Worm (Caenorhabditis elegans) whole organism, young adult: ENCODE data around the gene C55A6.11.

Experiments used
- B0261.1 ChIP-seq: sonication (generic microtip); optimal IDR thresholded peaks from 2 replicates; lab custom pipeline; 2016; ENCODE audit warnings: mild to moderate bottlenecking, missing genetic modification characterization, moderate library complexity, missing compliant biosample characterization
- B0336.3 ChIP-seq: fragments of 200-800 bp; sonication (Bioruptor generic); IDR thresholded peaks from 2 replicates; pipeline ENCODE4 v1.3.6; 2022; ENCODE audit warnings: missing genetic modification characterization, missing compliant biosample characterization
- C06A6.2 ChIP-seq: fragments of 200-800 bp; sonication (Bioruptor generic); conservative IDR thresholded peaks from 2 replicates; pipeline ENCODE4 v1.3.6; 2022; ENCODE audit warnings: missing genetic modification characterization, missing compliant biosample characterization
- C17E4.6 ChIP-seq: fragments of 200-800 bp; sonication (Bioruptor generic); IDR thresholded peaks from 2 replicates; pipeline ENCODE4 v1.3.6; 2022; ENCODE audit warnings: missing genetic modification reagents, missing genetic modification characterization, missing compliant biosample characterization
- F39B2.1 ChIP-seq: fragments of 200-800 bp; sonication (Bioruptor generic); IDR thresholded peaks from 2 replicates; pipeline ENCODE4 v1.3.6; 2022; ENCODE audit warnings: missing genetic modification reagents, missing genetic modification characterization, missing compliant biosample characterization
- F49E8.2 ChIP-seq: sonication (generic microtip); optimal IDR thresholded peaks from 3 replicates; lab custom pipeline; 2017; ENCODE audit warnings: missing genetic modification characterization, mild to moderate bottlenecking, missing compliant biosample characterization, antibody characterized with exemption, moderate library complexity; ENCODE audit not compliant: insufficient read depth
- K12H6.12 ChIP-seq: fragments of 200-800 bp; sonication (Bioruptor generic); optimal IDR thresholded peaks from 2 replicates; lab custom pipeline; 2018; ENCODE audit warnings: mild to moderate bottlenecking, missing genetic modification characterization, missing compliant biosample characterization
- Y53F4B.3 ChIP-seq: fragments of 200-800 bp; sonication (Bioruptor generic); IDR thresholded peaks from 2 replicates; pipeline ENCODE4 v1.3.6; 2022; ENCODE audit warnings: missing genetic modification reagents, missing genetic modification characterization, missing compliant biosample characterization
- Y53G8AR.9 ChIP-seq: fragments of 200-800 bp; sonication (Bioruptor generic); conservative IDR thresholded peaks from 2 replicates; pipeline ENCODE4 v1.3.6; 2022; ENCODE audit warnings: missing genetic modification reagents, missing genetic modification characterization, missing compliant biosample characterization
- Y67H2A.10 ChIP-seq: fragments of 200-800 bp; sonication (Bioruptor generic); conservative IDR thresholded peaks from 2 replicates; pipeline ENCODE4 v1.3.6; 2022; ENCODE audit warnings: missing genetic modification reagents, missing genetic modification characterization, missing compliant biosample characterization
- akir-1 ChIP-seq: fragments of 200-800 bp; sonication (Bioruptor generic); optimal IDR thresholded peaks from 2 replicates; lab custom pipeline; 2018; ENCODE audit warnings: mild to moderate bottlenecking, missing genetic modification characterization, moderate library complexity, missing compliant biosample characterization
- ama-1 ChIP-seq, 3 experiments: fragments of 150-350 bp in 1 of 3; sonication (generic microtip) in 2 of 3; optimal IDR thresholded peaks; 2 replicates each; lab custom pipeline; 2014 to 2018; ENCODE audit warnings: missing biosample characterization in 2 of 3, missing genetic modification characterization in 2 of 3, missing genetic modification reagents in 2 of 3
- athp-1 ChIP-seq: sonication (generic microtip); optimal IDR thresholded peaks from 2 replicates; lab custom pipeline; 2017; ENCODE audit warnings: mild to moderate bottlenecking, missing genetic modification characterization, missing compliant biosample characterization
- attf-5 ChIP-seq: fragments of 200-800 bp; sonication (Bioruptor generic); optimal IDR thresholded peaks from 2 replicates; lab custom pipeline; 2018; ENCODE audit warnings: mild to moderate bottlenecking, missing genetic modification characterization, missing compliant biosample characterization
- bed-2 ChIP-seq: fragments of 200-800 bp; sonication (Bioruptor generic); IDR thresholded peaks from 2 replicates; pipeline ENCODE4 v1.3.6; 2022; ENCODE audit warnings: missing genetic modification reagents, missing genetic modification characterization, missing compliant biosample characterization
- ceh-100 ChIP-seq: fragments of 200-800 bp; sonication (Bioruptor generic); IDR thresholded peaks from 2 replicates; pipeline ENCODE4 v1.3.6; 2022; ENCODE audit warnings: missing genetic modification reagents, missing genetic modification characterization, missing compliant biosample characterization
- ceh-40 ChIP-seq: fragments of 200-800 bp; sonication (Bioruptor generic); IDR thresholded peaks from 2 replicates; pipeline ENCODE4 v1.3.6; 2022; ENCODE audit warnings: missing genetic modification characterization, missing compliant biosample characterization
- die-1 ChIP-seq: sonication (generic microtip); optimal IDR thresholded peaks from 2 replicates; lab custom pipeline; 2016; ENCODE audit warnings: missing genotype, mild to moderate bottlenecking, missing genetic modification characterization, missing compliant biosample characterization
- dox-1 ChIP-seq: fragments of 200-800 bp; sonication (Bioruptor generic); IDR thresholded peaks from 2 replicates; pipeline ENCODE4 v1.3.6; 2022; ENCODE audit warnings: missing genetic modification reagents, missing genetic modification characterization, missing compliant biosample characterization
- dpff-1 ChIP-seq: sonication (generic microtip); optimal IDR thresholded peaks from 2 replicates; lab custom pipeline; 2017; ENCODE audit warnings: mild to moderate bottlenecking, missing genetic modification characterization, missing compliant biosample characterization
- efl-1 ChIP-seq: fragments of 150-350 bp; optimal IDR thresholded peaks from 2 replicates; lab custom pipeline; 2014; ENCODE audit warnings: missing biosample characterization, missing genetic modification reagents, missing genetic modification characterization
- hlh-12 ChIP-seq: sonication (generic microtip); optimal IDR thresholded peaks from 2 replicates; lab custom pipeline; 2016; ENCODE audit warnings: missing genetic modification characterization, missing compliant biosample characterization
- hlh-26 ChIP-seq: fragments of 200-800 bp; sonication (Bioruptor generic); conservative IDR thresholded peaks from 2 replicates; pipeline ENCODE4 v1.3.6; 2022; ENCODE audit warnings: missing genetic modification reagents, missing genetic modification characterization, missing compliant biosample characterization
- hmg-1.2 ChIP-seq: fragments of 200-800 bp; sonication (Bioruptor generic); IDR thresholded peaks from 2 replicates; pipeline ENCODE4 v1.3.6; 2022; ENCODE audit warnings: missing genetic modification reagents, missing genetic modification characterization, missing compliant biosample characterization
- lag-1 ChIP-seq: fragments of 200-800 bp; sonication (Bioruptor generic); IDR thresholded peaks from 2 replicates; pipeline ENCODE4 v1.3.6; 2022; ENCODE audit warnings: missing genetic modification reagents, missing genetic modification characterization, missing compliant biosample characterization
- let-607 ChIP-seq, 2 experiments: fragments of 200-800 bp in 1 of 2; sonication (Bioruptor generic) in 1 of 2; sonication (generic microtip) in 1 of 2; optimal IDR thresholded peaks; 2 replicates each; lab custom pipeline; 2016 to 2018; ENCODE audit warnings: mild to moderate bottlenecking in 2 of 2, missing compliant biosample characterization in 2 of 2, missing genetic modification characterization in 2 of 2, moderate library complexity in 2 of 2, missing genotype in 1 of 2
- lin-35 ChIP-seq, 3 experiments: fragments of 150-350 bp in 2 of 3; sonication (generic microtip) in 1 of 3; optimal IDR thresholded peaks; 2 replicates each; lab custom pipeline; 2014 to 2018; ENCODE audit warnings: missing biosample characterization in 3 of 3, missing genetic modification characterization in 3 of 3, missing genetic modification reagents in 3 of 3
- lsy-27 ChIP-seq: sonication (generic microtip); optimal IDR thresholded peaks from 2 replicates; lab custom pipeline; 2017; ENCODE audit warnings: missing genetic modification characterization, mild to moderate bottlenecking, missing compliant biosample characterization, antibody characterized with exemption, missing genotype, borderline replicate concordance; ENCODE audit not compliant: insufficient read depth
- mcd-1 ChIP-seq: fragments of 200-800 bp; sonication (Bioruptor generic); IDR thresholded peaks from 2 replicates; pipeline ENCODE4 v1.3.6; 2022; ENCODE audit warnings: missing genetic modification reagents, missing genetic modification characterization, missing compliant biosample characterization
- nhr-179 ChIP-seq: sonication (generic microtip); optimal IDR thresholded peaks from 2 replicates; lab custom pipeline; 2016; ENCODE audit warnings: mild to moderate bottlenecking, missing genetic modification characterization, missing compliant biosample characterization
- nhr-27 ChIP-seq: fragments of 200-800 bp; sonication (Bioruptor generic); optimal IDR thresholded peaks from 2 replicates; lab custom pipeline; 2018; ENCODE audit warnings: mild to moderate bottlenecking, missing genetic modification characterization, moderate library complexity, missing compliant biosample characterization
- nhr-80 ChIP-seq: sonication (generic microtip); optimal IDR thresholded peaks from 2 replicates; lab custom pipeline; 2016; ENCODE audit warnings: missing genetic modification characterization, missing compliant biosample characterization
- rcor-1 ChIP-seq: fragments of 200-800 bp; sonication (Bioruptor generic); IDR thresholded peaks from 2 replicates; pipeline ENCODE4 v1.3.6; 2022; ENCODE audit warnings: missing genetic modification reagents, missing genetic modification characterization, missing compliant biosample characterization
- sdz-38 ChIP-seq: sonication (generic microtip); optimal IDR thresholded peaks from 2 replicates; lab custom pipeline; 2016; ENCODE audit warnings: missing genotype, missing genetic modification characterization, missing compliant biosample characterization
- sea-2 ChIP-seq: fragments of 200-800 bp; sonication (Bioruptor generic); IDR thresholded peaks from 2 replicates; pipeline ENCODE4 v1.3.6; 2022; ENCODE audit warnings: missing genetic modification characterization, missing compliant biosample characterization
- snpc-3.4 ChIP-seq: sonication (generic microtip); optimal IDR thresholded peaks from 2 replicates; lab custom pipeline; 2017; ENCODE audit warnings: missing genetic modification characterization, mild to moderate bottlenecking, missing compliant biosample characterization, antibody characterized with exemption, moderate library complexity, missing genotype, missing genetic modification reagents
- snpc-4 ChIP-seq, 5 experiments: fragments of 150-350 bp in 1 of 5; sonication (generic microtip) in 4 of 5; optimal IDR thresholded peaks; 2 replicates each; lab custom pipeline; 2014 to 2018; ENCODE audit warnings: missing genetic modification characterization in 5 of 5, missing biosample characterization in 3 of 5, antibody characterized with exemption in 2 of 5, mild to moderate bottlenecking in 2 of 5, missing compliant biosample characterization in 2 of 5, missing genotype in 2 of 5, moderate library complexity in 2 of 5, missing genetic modification reagents in 1 of 5
- tbp1 ChIP-seq: fragments of 200-800 bp; sonication (Bioruptor generic); optimal IDR thresholded peaks from 2 replicates; lab custom pipeline; 2018; ENCODE audit warnings: mild to moderate bottlenecking, missing genetic modification characterization, missing compliant biosample characterization
- xnd-1 ChIP-seq: sonication (generic microtip); optimal IDR thresholded peaks from 2 replicates; lab custom pipeline; 2016; ENCODE audit warnings: missing genotype, missing genetic modification reagents, missing genetic modification characterization, missing compliant biosample characterization
- zfh-2 ChIP-seq: fragments of 200-800 bp; sonication (Bioruptor generic); conservative IDR thresholded peaks from 2 replicates; pipeline ENCODE4 v1.3.6; 2022; ENCODE audit warnings: missing genetic modification reagents, missing genetic modification characterization, missing compliant biosample characterization
- ztf-25 ChIP-seq: fragments of 200-800 bp; sonication (Bioruptor generic); IDR thresholded peaks from 2 replicates; pipeline ENCODE4 v1.3.6; 2022; ENCODE audit warnings: missing genetic modification reagents, missing genetic modification characterization, missing compliant biosample characterization
- ztf-26 ChIP-seq: sonication (generic microtip); optimal IDR thresholded peaks from 2 replicates; lab custom pipeline; 2017; ENCODE audit warnings: missing genetic modification characterization, missing compliant biosample characterization

C55A6.11 gene

DNA sequence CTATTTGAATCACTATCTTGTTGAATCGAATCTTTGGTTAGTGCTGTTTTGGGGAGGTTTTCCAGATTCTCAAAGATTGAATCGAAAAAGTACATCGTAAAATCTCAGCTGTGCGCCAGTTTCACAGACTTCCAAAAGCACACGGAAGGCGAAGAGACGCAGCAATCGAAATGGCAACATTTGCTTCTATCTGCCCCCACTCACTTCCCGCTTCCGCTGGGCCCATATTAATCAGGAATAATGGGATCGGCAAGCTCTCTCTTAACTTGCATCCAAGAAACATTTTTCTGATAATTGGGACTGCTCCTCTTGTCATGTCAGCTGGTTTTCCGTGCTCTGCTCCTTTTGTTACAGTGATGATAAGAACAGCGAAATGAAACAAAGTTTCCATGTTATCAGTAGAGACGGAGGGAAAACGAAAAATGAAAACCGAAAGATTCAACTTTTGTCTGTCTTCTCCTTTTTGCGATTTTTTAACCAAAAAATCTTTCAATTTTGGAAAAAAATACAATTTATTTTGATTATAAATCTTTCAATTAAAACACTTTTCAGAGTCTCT, 15.3 kb downstream of the C55A6.11 start:
- peak in 1 of 3 experiments; percentile 47 for TF ChIP-seq lin-35 (GFP tag; optimal IDR thresholded peaks at IDR 0.05; lab: Kevin White, UChicago)
- no peak for TF ChIP-seq B0261.1 (tag; lab: Kevin White, UChicago)
- TF ChIP-seq hmg-1.2 = peak; percentile 16; the same call in 1 of the 2 replicates
- TF ChIP-seq B0336.3 (GFP tag; lab: Robert Waterston, UW) = peak; percentile 9; the same call in 1 of the 2 replicates
- no peak for TF ChIP-seq athp-1
- peak; percentile 55 for TF ChIP-seq Y53G8AR.9
- TF ChIP-seq nhr-27 = no peak
- TF ChIP-seq ztf-25 (GFP tag; lab: Robert Waterston, UW) = no peak
- TF ChIP-seq nhr-80 = peak; percentile 86
- no peak for TF ChIP-seq mcd-1 (GFP tag; lab: Robert Waterston, UW)
- peak; percentile 33; the same call in 1 of the 2 replicates for TF ChIP-seq dox-1 (GFP tag; lab: Robert Waterston, UW)
- peak; percentile 47 for TF ChIP-seq ztf-26 (tag; lab: Kevin White, UChicago)
- no peak for TF ChIP-seq snpc-4 (GFP tag; optimal IDR thresholded peaks at IDR 0.05; lab: Kevin White, UChicago)
- TF ChIP-seq snpc-4 (tag; optimal IDR thresholded peaks at IDR 0.05; lab: Kevin White, UChicago) = peak in 1 of 4 experiments; percentile 33
- TF ChIP-seq zfh-2 (GFP tag; lab: Robert Waterston, UW) = 0 out of 2 replicates have a peak, but pooled peaks have one; percentile 22
- TF ChIP-seq, all 124 proteins: peak for 9

DNA sequence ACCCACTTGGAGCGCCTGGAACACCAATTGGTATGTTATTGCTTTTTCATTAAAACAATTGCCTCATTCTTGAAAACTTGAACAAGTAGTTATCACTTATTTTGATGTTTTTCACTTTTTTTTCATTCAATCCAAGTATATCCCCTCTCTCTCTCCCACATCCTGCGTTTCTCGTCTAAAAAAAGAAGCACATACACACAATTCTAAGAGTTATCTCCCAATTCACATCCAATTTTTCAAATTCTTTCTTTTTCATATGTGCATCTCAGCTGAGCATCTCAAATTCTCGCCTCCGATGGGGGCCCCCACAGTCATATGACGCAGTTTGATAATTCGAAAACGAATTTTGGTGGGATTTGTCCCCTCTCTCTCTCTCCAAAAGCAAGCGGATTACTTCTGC, 16.4 kb downstream of the C55A6.11 start:
- no peak for TF ChIP-seq rcor-1 (GFP tag; lab: Robert Waterston, UW)
- TF ChIP-seq nhr-179 (tag; lab: Kevin White, UChicago) = no peak
- TF ChIP-seq dox-1 (GFP tag; lab: Robert Waterston, UW) = no peak
- TF ChIP-seq lag-1 (GFP tag; lab: Robert Waterston, UW) = no peak
- no peak for TF ChIP-seq athp-1
- TF ChIP-seq hmg-1.2 = no peak
- no peak for TF ChIP-seq lsy-27
- TF ChIP-seq sea-2 = no peak
- TF ChIP-seq, all 124 proteins: peak for 0

DNA sequence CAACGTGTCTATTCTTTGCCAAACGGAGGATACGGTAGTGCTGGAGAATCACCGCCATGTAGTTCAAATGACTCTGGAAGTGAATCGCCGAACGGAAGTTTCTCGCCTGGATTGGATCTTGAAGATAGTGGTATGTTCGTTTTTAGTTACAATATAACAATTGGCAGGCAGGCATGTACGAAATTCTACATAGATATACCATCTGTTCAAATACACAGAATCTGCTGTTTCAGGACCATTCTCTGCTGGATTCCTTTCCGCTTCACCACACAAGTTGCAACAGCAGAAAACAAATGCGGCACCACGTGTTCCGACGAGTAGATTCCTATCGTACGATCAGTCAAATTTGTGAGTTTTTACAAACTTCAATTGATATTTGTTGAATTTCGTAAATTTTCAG, 19.2 kb downstream of the C55A6.11 start:
- TF ChIP-seq F49E8.2 (tag; lab: Kevin White, UChicago) (no peak), attf-5 (GFP tag; lab: Kevin White, UChicago) (no peak), dpff-1 (tag; lab: Kevin White, UChicago) (no peak), snpc-3.4 (no peak), Y53F4B.3 (GFP tag; lab: Robert Waterston, UW) (no peak), zfh-2 (GFP tag; lab: Robert Waterston, UW) (no peak), hlh-12 (tag; lab: Kevin White, UChicago) (no peak), C17E4.6 (GFP tag; lab: Robert Waterston, UW) (no peak), Y67H2A.10 (GFP tag; lab: Robert Waterston, UW) (no peak), xnd-1 (tag; lab: Kevin White, UChicago) (no peak), ama-1 (optimal IDR thresholded peaks at IDR 0.05; lab: Kevin White, UChicago) (no peak), ama-1 (GFP tag; optimal IDR thresholded peaks at IDR 0.05; lab: Kevin White, UChicago) (no peak), bed-2 (GFP tag; lab: Robert Waterston, UW) (no peak), ceh-100 (GFP tag; lab: Robert Waterston, UW) (no peak)

- TF ChIP-seq C06A6.2 (GFP tag; lab: Robert Waterston, UW) (no peak), akir-1 (no peak), F39B2.1 (GFP tag; lab: Robert Waterston, UW) (no peak), die-1 (tag; lab: Kevin White, UChicago) (no peak), Y53F4B.3 (GFP tag; lab: Robert Waterston, UW) (0 out of 2 replicates have a peak, but pooled peaks have one; percentile 34), let-607 (tag; optimal IDR thresholded peaks at IDR 0.05; lab: Kevin White, UChicago) (peak in 1 of 2 experiments; percentile 20), sdz-38 (tag; lab: Kevin White, UChicago) (no peak), rcor-1 (GFP tag; lab: Robert Waterston, UW) (no peak), snpc-4 (GFP tag; optimal IDR thresholded peaks at IDR 0.05; lab: Kevin White, UChicago) (no peak), snpc-4 (tag; optimal IDR thresholded peaks at IDR 0.05; lab: Kevin White, UChicago) (no peak), attf-5 (GFP tag; lab: Kevin White, UChicago) (no peak), hlh-26 (GFP tag; lab: Robert Waterston, UW) (no peak), efl-1 (GFP tag; lab: Kevin White, UChicago) (no peak), ceh-40 (GFP tag; lab: Robert Waterston, UW) (no peak), K12H6.12 (tag; lab: Kevin White, UChicago) (no peak), tbp1 (no peak), dpff-1 (tag; lab: Kevin White, UChicago) (no peak), nhr-80 (no peak)
These were observed 21.0 kb downstream of the C55A6.11 start for ce11 chrV:11541284-11541683.
